Fruit fly (Drosophila melanogaster): Measurements from ENCODE around the gene sstn.
A peak's percentile ranks its signal among the peaks of the same experiment; 100 is the strongest.

The sstn gene

DNA sequence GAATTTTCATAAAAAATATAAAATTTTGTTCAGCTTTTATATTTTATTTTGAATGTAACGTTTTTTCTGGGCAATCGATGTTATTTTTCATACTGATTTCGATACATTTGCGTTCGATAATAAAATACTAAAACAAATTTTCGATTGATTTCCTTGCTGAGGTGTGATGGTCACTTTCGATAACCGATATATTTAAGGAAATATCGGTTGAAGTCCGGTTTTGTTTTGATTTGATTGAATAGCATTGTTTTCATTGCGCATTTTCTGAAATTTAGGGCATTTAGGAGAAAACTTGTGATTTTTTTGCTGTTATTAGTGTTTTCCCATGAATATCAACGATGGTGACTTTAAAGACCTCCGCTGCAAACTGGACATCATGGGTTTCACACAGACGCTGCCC, 22.0 kb upstream of the sstn start, which contains the start of gene Cep135 (continued):
- TF ChIP-seq CG3065 (GFP tag; optimal IDR thresholded peaks at IDR 0.05) (no peak), Mes4 (GFP tag; optimal IDR thresholded peaks at IDR 0.05) (no peak), CG8388 (GFP tag; optimal IDR thresholded peaks at IDR 0.05) (no peak), CG8281 (tag; optimal IDR thresholded peaks at IDR 0.05) (no peak), dati (GFP tag; IDR thresholded peaks at IDR 0.05) (no peak), Neu2 (GFP tag; optimal IDR thresholded peaks at IDR 0.05; ENCODE audit: borderline replicate concordance) (no peak), ken (GFP tag; IDR thresholded peaks at IDR 0.05) (no peak), CG7745 (tag; optimal IDR thresholded peaks at IDR 0.05) (no peak), Six4 (GFP tag; optimal IDR thresholded peaks at IDR 0.05) (no peak), TFAM (GFP tag; optimal IDR thresholded peaks at IDR 0.05) (no peak), CG12659 (GFP tag; optimal IDR thresholded peaks at IDR 0.05) (peak; percentile 28), dan (GFP tag; IDR thresholded peaks at IDR 0.05) (no peak), NK7.1 (GFP tag; optimal IDR thresholded peaks at IDR 0.05) (no peak), pita (GFP tag; optimal IDR thresholded peaks at IDR 0.05) (no peak), kay (GFP tag; optimal IDR thresholded peaks at IDR 0.05) (no peak), CG30020 (tag; optimal IDR thresholded peaks at IDR 0.05) (peak; percentile 24), disco-r (GFP tag; optimal IDR thresholded peaks at IDR 0.05) (no peak), Usf (GFP tag; optimal IDR thresholded peaks at IDR 0.05) (no peak), CG5180 (GFP tag; optimal IDR thresholded peaks at IDR 0.05) (no peak), CG17612 (GFP tag; IDR thresholded peaks at IDR 0.05) (no peak), CG4282 (GFP tag; optimal IDR thresholded peaks at IDR 0.05) (no peak), CG7271 (tag; optimal IDR thresholded peaks at IDR 0.05) (no peak), Hr3 (GFP tag; optimal IDR thresholded peaks at IDR 0.05) (no peak), trem (tag; optimal IDR thresholded peaks at IDR 0.05) (peak; percentile 71), CG2199 (GFP tag; IDR thresholded peaks at IDR 0.05) (no peak), CG18011 (GFP tag; optimal IDR thresholded peaks at IDR 0.05) (no peak), CG6683 (GFP tag; optimal IDR thresholded peaks at IDR 0.05) (no peak), sna (GFP tag; IDR thresholded peaks at IDR 0.05; ENCODE audit: partially characterized antibody) (peak; percentile 98), CG2875 (GFP tag; optimal IDR thresholded peaks at IDR 0.05) (no peak), corto (GFP tag; optimal IDR thresholded peaks at IDR 0.05) (no peak), CG8290 (GFP tag; optimal IDR thresholded peaks at IDR 0.05) (no peak), CG8290 (tag; optimal IDR thresholded peaks at IDR 0.05) (no peak), zfh1 (GFP tag; IDR thresholded peaks at IDR 0.05) (no peak), CG10209 (GFP tag; optimal IDR thresholded peaks at IDR 0.05) (no peak), Atf3 (GFP tag; optimal IDR thresholded peaks at IDR 0.05) (no peak), CG12219 (GFP tag; optimal IDR thresholded peaks at IDR 0.05) (no peak), cas (GFP tag; IDR thresholded peaks at IDR 0.05) (no peak), Drgx (GFP tag; IDR thresholded peaks at IDR 0.05) (no peak), hth (optimal IDR thresholded peaks at IDR 0.05) (no peak), CG31365 (tag; optimal IDR thresholded peaks at IDR 0.05) (no peak), esg (GFP tag; conservative IDR thresholded peaks at IDR 0.05) (no peak), CG10654 (GFP tag; optimal IDR thresholded peaks at IDR 0.05) (no peak), ranshi (GFP tag; IDR thresholded peaks at IDR 0.05) (no peak), fru (optimal IDR thresholded peaks at IDR 0.05) (no peak), CG3407 (GFP tag; optimal IDR thresholded peaks at IDR 0.05) (no peak), shn (GFP tag; optimal IDR thresholded peaks at IDR 0.05) (no peak), CG14710 (tag; optimal IDR thresholded peaks at IDR 0.05) (peak; percentile 54), Ssrp (tag; optimal IDR thresholded peaks at IDR 0.05) (no peak), knrl (GFP tag; IDR thresholded peaks at IDR 0.05; ENCODE audit: partially characterized antibody) (peak; percentile 68; the same call in 2 of the 3 replicates), CG1647 (GFP tag; optimal IDR thresholded peaks at IDR 0.05) (no peak), CG10565 (GFP tag; optimal IDR thresholded peaks at IDR 0.05) (no peak), sr (GFP tag; IDR thresholded peaks at IDR 0.05) (no peak), HmgD (GFP tag; optimal IDR thresholded peaks at IDR 0.05) (no peak)
